Worm (Caenorhabditis elegans): ENCODE results near the gene str-43.

DNA sequence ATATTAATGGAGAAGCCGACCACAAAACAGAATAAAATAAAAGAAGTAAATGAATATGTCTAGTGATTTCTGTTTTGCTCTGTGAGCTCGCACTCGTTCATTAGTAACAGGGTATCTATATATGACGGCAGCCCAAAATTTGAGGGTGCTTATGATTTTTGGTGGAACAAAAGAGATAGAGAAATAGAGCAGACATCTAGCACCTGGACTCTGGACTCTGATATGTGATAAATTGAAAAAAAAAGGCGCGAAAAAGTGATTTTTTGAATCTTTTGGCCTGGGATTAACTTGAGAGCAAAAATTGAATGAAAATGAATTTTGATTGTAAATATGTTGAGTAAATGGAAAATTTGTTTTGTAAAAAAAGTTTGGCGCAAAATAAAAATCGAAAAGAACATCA is 24.7 kb upstream of the str-43 start, which contains the start of gene nhr-283:
- TF ChIP-seq snpc-4 (tag; optimal IDR thresholded peaks at IDR 0.05) (no peak), mdt-29 (GFP tag; IDR thresholded peaks at IDR 0.05) (no peak)

Measured in whole organism, L4 larva.